Fruit fly (Drosophila melanogaster) whole organism, wandering third instar larva: Measurements from ENCODE around the gene Sema1a.

Experiments used
- Abd-B ChIP-seq: fragments of >200 bp; optimal IDR thresholded peaks from 2 replicates; lab custom pipeline; 2017; ENCODE audit warnings: missing biosample characterization, missing genetic modification characterization
- CG32264 ChIP-seq: fragments of 200-800 bp; sonication (Bioruptor generic); optimal IDR thresholded peaks from 2 replicates; lab custom pipeline; 2016; ENCODE audit warnings: missing biosample characterization, missing genetic modification characterization
- CG9705 ChIP-seq: fragments of 200-800 bp; sonication (Bioruptor generic); optimal IDR thresholded peaks from 2 replicates; lab custom pipeline; 2018; ENCODE audit warnings: missing biosample characterization, mild to moderate bottlenecking, missing genetic modification characterization
- CrebA ChIP-seq: fragments of 200-800 bp; sonication (Bioruptor generic); optimal IDR thresholded peaks from 2 replicates; lab custom pipeline; 2016; ENCODE audit warnings: missing biosample characterization, mild to moderate bottlenecking, missing genetic modification characterization, borderline replicate concordance
- Dfd ChIP-seq: fragments of >200 bp; optimal IDR thresholded peaks from 2 replicates; lab custom pipeline; 2017; ENCODE audit warnings: missing biosample characterization, missing genetic modification characterization
- Dif ChIP-seq: fragments of 200-275, 200-300 bp; sonication (Bioruptor generic); optimal IDR thresholded peaks from 2 replicates; lab custom pipeline; 2018; ENCODE audit warnings: missing biosample characterization, missing genetic modification characterization; ENCODE audit not compliant: partially characterized antibody
- GATAd ChIP-seq: sonication (Bioruptor generic); optimal IDR thresholded peaks from 2 replicates; lab custom pipeline; 2016; ENCODE audit warnings: missing biosample characterization, missing genetic modification characterization
- HLH106 ChIP-seq: fragments of 200-800 bp; optimal IDR thresholded peaks from 3 replicates; lab custom pipeline; 2019; ENCODE audit warnings: missing biosample characterization, mild to moderate bottlenecking, missing genetic modification characterization, moderate library complexity
- Hnf4 ChIP-seq: fragments of 200-800 bp; sonication (Bioruptor generic); optimal IDR thresholded peaks from 2 replicates; lab custom pipeline; 2016; ENCODE audit warnings: missing biosample characterization, mild to moderate bottlenecking, missing genetic modification characterization
- Hr78 ChIP-seq: fragments of >200 bp; optimal IDR thresholded peaks from 2 replicates; lab custom pipeline; 2017; ENCODE audit warnings: missing biosample characterization, missing genetic modification characterization
- Hr83 ChIP-seq: fragments of 200-300 bp; sonication (Bioruptor generic); optimal IDR thresholded peaks from 2 replicates; lab custom pipeline; 2016; ENCODE audit warnings: missing biosample characterization, mild to moderate bottlenecking, missing genetic modification characterization, moderate library complexity; ENCODE audit not compliant: poor library complexity, severe bottlenecking
- Jra ChIP-seq: sonication (Bioruptor generic); optimal IDR thresholded peaks from 2 replicates; lab custom pipeline; 2016; ENCODE audit warnings: missing biosample characterization, missing genetic modification characterization
- Mio ChIP-seq: sonication (Bioruptor generic); optimal IDR thresholded peaks from 2 replicates; lab custom pipeline; 2016; ENCODE audit warnings: missing biosample characterization, missing genetic modification characterization
- Myc ChIP-seq: fragments of >200 bp; optimal IDR thresholded peaks from 2 replicates; lab custom pipeline; 2017
- N ChIP-seq: fragments of >200 bp; optimal IDR thresholded peaks from 2 replicates; lab custom pipeline; 2018; ENCODE audit warnings: missing biosample characterization, missing external identifiers, missing genetic modification characterization
- OdsH ChIP-seq: fragments of 200-800 bp; sonication (Bioruptor generic); optimal IDR thresholded peaks from 2 replicates; lab custom pipeline; 2016; ENCODE audit warnings: missing biosample characterization, mild to moderate bottlenecking, missing genetic modification characterization
- Rel ChIP-seq, 2 experiments: fragments of 200-800 bp; sonication (Bioruptor generic) in 1 of 2; optimal IDR thresholded peaks; 2 replicates in 1 of 2; 3 replicates in 1 of 2; lab custom pipeline; 2016 to 2019; ENCODE audit warnings: mild to moderate bottlenecking in 2 of 2, missing biosample characterization in 2 of 2, missing genetic modification characterization in 2 of 2, moderate library complexity in 1 of 2
- br ChIP-seq: fragments of 200-800 bp; sonication (Bioruptor generic); optimal IDR thresholded peaks from 2 replicates; lab custom pipeline; 2016; ENCODE audit warnings: missing biosample characterization, missing genetic modification characterization
- brk ChIP-seq: fragments of 200-800 bp; sonication (Bioruptor generic); optimal IDR thresholded peaks from 2 replicates; lab custom pipeline; 2016; ENCODE audit warnings: missing biosample characterization, mild to moderate bottlenecking, missing genetic modification characterization
- dl ChIP-seq, 2 experiments: fragments of 175-275, 200-275 bp in 1 of 2; fragments of 200-275 bp in 1 of 2; sonication (Bioruptor generic); optimal IDR thresholded peaks; lab custom pipeline; 2018; ENCODE audit warnings: mild to moderate bottlenecking in 2 of 2, missing biosample characterization in 2 of 2, missing genetic modification characterization in 2 of 2, moderate library complexity in 2 of 2; ENCODE audit not compliant: partially characterized antibody in 2 of 2, insufficient read depth in 1 of 2
- dmrt93B ChIP-seq: fragments of 200-800 bp; sonication (Bioruptor generic); optimal IDR thresholded peaks from 2 replicates; lab custom pipeline; 2018; ENCODE audit warnings: missing biosample characterization, mild to moderate bottlenecking, missing genetic modification characterization
- dsf ChIP-seq: sonication (Bioruptor generic); optimal IDR thresholded peaks from 2 replicates; lab custom pipeline; 2016; ENCODE audit warnings: missing biosample characterization, missing genetic modification characterization, borderline replicate concordance
- foxo ChIP-seq, 2 experiments: fragments of 200-800 bp; sonication (Bioruptor generic); optimal IDR thresholded peaks; 2 replicates in 1 of 2; 3 replicates in 1 of 2; lab custom pipeline; 2016 to 2017; ENCODE audit warnings: missing biosample characterization in 2 of 2, missing genetic modification characterization in 2 of 2
- fru ChIP-seq: fragments of 200-800 bp; sonication (Bioruptor generic); optimal IDR thresholded peaks from 3 replicates; lab custom pipeline; 2016; ENCODE audit warnings: missing biosample characterization, mild to moderate bottlenecking, missing genetic modification characterization
- h ChIP-seq: fragments of 200-800 bp; sonication (Bioruptor generic); optimal IDR thresholded peaks from 3 replicates; lab custom pipeline; 2016; ENCODE audit warnings: missing biosample characterization, mild to moderate bottlenecking, missing genetic modification characterization
- jim ChIP-seq: fragments of 175-275, 200-325 bp; sonication (Bioruptor generic); optimal IDR thresholded peaks from 2 replicates; lab custom pipeline; 2016; ENCODE audit warnings: missing biosample characterization, mild to moderate bottlenecking, missing genetic modification characterization
- lola ChIP-seq: fragments of >200 bp; optimal IDR thresholded peaks from 2 replicates; lab custom pipeline; 2017; ENCODE audit warnings: missing biosample characterization, missing genetic modification characterization
- pan ChIP-seq: fragments of >200 bp; optimal IDR thresholded peaks from 2 replicates; lab custom pipeline; 2017
- psq ChIP-seq: fragments of 200-800 bp; sonication (Bioruptor generic); optimal IDR thresholded peaks from 3 replicates; lab custom pipeline; 2017; ENCODE audit warnings: missing biosample characterization, mild to moderate bottlenecking, missing genetic modification characterization, moderate library complexity
- rgr ChIP-seq: fragments of 200-800 bp; sonication (Bioruptor generic); optimal IDR thresholded peaks from 3 replicates; lab custom pipeline; 2016; ENCODE audit warnings: missing biosample characterization, mild to moderate bottlenecking, missing genetic modification characterization
- sage ChIP-seq: fragments of 200-800 bp; sonication (Bioruptor generic); optimal IDR thresholded peaks from 2 replicates; lab custom pipeline; 2016; ENCODE audit warnings: missing biosample characterization, mild to moderate bottlenecking, missing genetic modification characterization
- sv ChIP-seq: fragments of 200-800 bp; sonication (Bioruptor generic); optimal IDR thresholded peaks from 3 replicates; lab custom pipeline; 2016; ENCODE audit warnings: missing biosample characterization, missing genetic modification characterization
- tai ChIP-seq: sonication (Bioruptor generic); optimal IDR thresholded peaks from 2 replicates; lab custom pipeline; 2016; ENCODE audit warnings: missing biosample characterization, missing genetic modification characterization
- usp ChIP-seq: fragments of >200 bp; optimal IDR thresholded peaks from 2 replicates; lab custom pipeline; 2017; ENCODE audit warnings: missing biosample characterization, missing genetic modification characterization
- woc ChIP-seq: sonication (Bioruptor generic); optimal IDR thresholded peaks from 2 replicates; lab custom pipeline; 2016; ENCODE audit warnings: missing biosample characterization, mild to moderate bottlenecking, missing genetic modification characterization

Gene Sema1a

dm6 chr2L:8530189-8530588, 11.8 kb upstream of the Sema1a start:
- TF ChIP-seq GATAd (GFP tag; lab: Kevin White, UChicago) (no peak), Dif (no peak), CG9705 (no peak), Jra (GFP tag; lab: Kevin White, UChicago) (no peak), Hnf4 (GFP tag; lab: Kevin White, UChicago) (no peak), rgr (no peak), Rel (GFP tag; optimal IDR thresholded peaks at IDR 0.05; lab: Kevin White, UChicago) (no peak), Rel (tag; optimal IDR thresholded peaks at IDR 0.05; lab: Kevin White, UChicago) (no peak), woc (GFP tag; lab: Kevin White, UChicago) (no peak), Mio (no peak), HLH106 (tag; lab: Kevin White, UChicago) (no peak), brk (no peak), Hr78 (GFP tag; lab: Kevin White, UChicago) (no peak), h (GFP tag; lab: Kevin White, UChicago) (no peak)

dm6 chr2L:8532790-8533189, 9.2 kb upstream of the Sema1a start:
- TF ChIP-seq br (GFP tag; lab: Kevin White, UChicago) (no peak), dsf (GFP tag; lab: Kevin White, UChicago) (no peak), Mio (no peak), dmrt93B (GFP tag; lab: Kevin White, UChicago) (no peak), usp (GFP tag; lab: Kevin White, UChicago) (no peak), CG32264 (GFP tag; lab: Kevin White, UChicago) (no peak), foxo (GFP tag; optimal IDR thresholded peaks at IDR 0.05; lab: Kevin White, UChicago) (no peak), Hnf4 (GFP tag; lab: Kevin White, UChicago) (no peak), CG9705 (no peak), HLH106 (tag; lab: Kevin White, UChicago) (no peak), jim (GFP tag; lab: Kevin White, UChicago) (no peak), tai (no peak), rgr (no peak)

DNA sequence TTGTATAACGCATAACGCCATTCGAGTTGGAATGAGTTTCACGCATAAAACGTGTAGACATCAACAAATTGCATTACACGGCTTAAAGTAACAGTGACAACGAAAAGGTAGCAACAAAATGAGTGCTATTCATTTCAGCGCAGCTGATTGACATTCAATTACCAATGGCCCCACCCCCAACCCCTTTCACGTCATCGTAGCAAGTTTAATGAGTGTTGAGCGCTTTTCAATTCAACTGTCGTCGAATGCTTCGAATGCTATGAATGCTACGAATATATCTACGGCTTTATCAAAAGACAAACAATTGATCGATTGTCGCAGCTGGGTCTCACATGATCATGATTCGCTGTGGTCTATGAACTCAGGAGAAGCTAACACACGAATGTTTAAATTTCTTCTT, 8.3 kb upstream of the Sema1a start:
- no peak for TF ChIP-seq brk
- no peak for TF ChIP-seq Mio
- TF ChIP-seq Rel (GFP tag; optimal IDR thresholded peaks at IDR 0.05; lab: Kevin White, UChicago): no peak
- TF ChIP-seq Rel (tag; optimal IDR thresholded peaks at IDR 0.05; lab: Kevin White, UChicago): no peak
- no peak for TF ChIP-seq CG9705
- TF ChIP-seq HLH106 (tag; lab: Kevin White, UChicago): no peak
- no peak for TF ChIP-seq CrebA (GFP tag; lab: Kevin White, UChicago)
- TF ChIP-seq br (GFP tag; lab: Kevin White, UChicago): no peak

dm6 chr2L:8534118-8534514, 7.8 kb upstream of the Sema1a start:
- TF ChIP-seq GATAd (GFP tag; lab: Kevin White, UChicago) (no peak), Myc (lab: Kevin White, UChicago) (peak; percentile 47)
- TF ChIP-seq, all 38 proteins: peak for 1

dm6 chr2L:8534515-8535295, 7.2 kb upstream of the Sema1a start:
- peak; percentile 83 for TF ChIP-seq psq
- peak; percentile 12 for TF ChIP-seq N
- peak; percentile 66 for TF ChIP-seq dsf (GFP tag; lab: Kevin White, UChicago)
- no peak for TF ChIP-seq Abd-B (GFP tag; lab: Kevin White, UChicago)
- peak; percentile 90 for TF ChIP-seq brk
- no peak for TF ChIP-seq jim (GFP tag; lab: Kevin White, UChicago)
- peak; percentile 93 for TF ChIP-seq sage
- peak; percentile 86 to 87 for TF ChIP-seq dl (GFP tag; optimal IDR thresholded peaks at IDR 0.05; lab: Kevin White, UChicago; ENCODE audit: insufficient read depth in 1 of 2, partially characterized antibody in 2 of 2)
- peak; percentile 80 for TF ChIP-seq Mio
- peak; percentile 71 for TF ChIP-seq Dfd (GFP tag; lab: Kevin White, UChicago)
- peak; percentile 92 for TF ChIP-seq CG9705
- peak; percentile 84 for TF ChIP-seq Jra (GFP tag; lab: Kevin White, UChicago)
- TF ChIP-seq woc (GFP tag; lab: Kevin White, UChicago): peak; percentile 91
- TF ChIP-seq OdsH (GFP tag; lab: Kevin White, UChicago): peak; percentile 95
- TF ChIP-seq lola (GFP tag; lab: Kevin White, UChicago): no peak
- TF ChIP-seq br (GFP tag; lab: Kevin White, UChicago): peak; percentile 97
- TF ChIP-seq fru (GFP tag; lab: Kevin White, UChicago): peak; percentile 96
- TF ChIP-seq h (GFP tag; lab: Kevin White, UChicago): peak; percentile 98
- TF ChIP-seq Rel (GFP tag; optimal IDR thresholded peaks at IDR 0.05; lab: Kevin White, UChicago): peak; percentile 92
- peak; percentile 77 for TF ChIP-seq Rel (tag; optimal IDR thresholded peaks at IDR 0.05; lab: Kevin White, UChicago)
- TF ChIP-seq dmrt93B (GFP tag; lab: Kevin White, UChicago): peak; percentile 95
- TF ChIP-seq sv: peak; percentile 77
- TF ChIP-seq usp (GFP tag; lab: Kevin White, UChicago): no peak
- peak; percentile 87 to 95 for TF ChIP-seq foxo (GFP tag; optimal IDR thresholded peaks at IDR 0.05; lab: Kevin White, UChicago)
- peak; percentile 95 for TF ChIP-seq rgr
- no peak for TF ChIP-seq pan (lab: Kevin White, UChicago)
- TF ChIP-seq Hnf4 (GFP tag; lab: Kevin White, UChicago): peak; percentile 90
- peak; percentile 80 for TF ChIP-seq Dif
- TF ChIP-seq CrebA (GFP tag; lab: Kevin White, UChicago): peak; percentile 91
- peak; percentile 83 for TF ChIP-seq CG32264 (GFP tag; lab: Kevin White, UChicago)
- TF ChIP-seq GATAd (GFP tag; lab: Kevin White, UChicago): peak; percentile 32
- TF ChIP-seq Hr78 (GFP tag; lab: Kevin White, UChicago): no peak
- TF ChIP-seq Hr83 (GFP tag; lab: Kevin White, UChicago): peak; percentile 93
